Worm (Caenorhabditis elegans): ENCODE measurements around the gene K09H11.6.
A peak's percentile ranks its signal among the peaks of the same experiment; 100 is the strongest.

Gene K09H11.6

DNA sequence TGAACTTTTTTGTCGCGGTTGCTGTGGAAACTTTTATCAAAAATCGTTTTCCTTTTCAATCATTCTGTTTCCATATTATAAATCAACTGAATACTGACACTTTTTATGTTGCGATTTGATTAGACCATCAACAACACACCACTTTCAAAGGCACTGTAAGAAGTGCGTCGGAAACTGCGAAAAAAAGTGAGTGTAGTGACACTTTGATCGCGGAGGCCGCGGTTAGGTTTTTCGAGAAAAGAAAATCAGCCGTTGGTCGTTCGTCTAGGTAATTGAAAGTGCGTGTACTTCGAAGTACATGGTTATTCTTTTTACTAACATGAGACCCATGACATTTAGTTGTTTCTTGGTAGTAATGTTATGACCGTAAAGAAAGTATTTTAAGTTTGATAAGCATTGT lies 40.3 kb downstream of the K09H11.6 start (continued):
- TF ChIP-seq lin-1 (GFP tag; IDR thresholded peaks at IDR 0.05) (0 out of 2 replicates have a peak, but pooled peaks have one; percentile 33), set-16 (GFP tag; IDR thresholded peaks at IDR 0.05) (no peak), attf-4 (tag; optimal IDR thresholded peaks at IDR 0.05) (no peak), Y75B8A.6 (GFP tag; IDR thresholded peaks at IDR 0.05) (no peak), mxl-3 (GFP tag; optimal IDR thresholded peaks at IDR 0.05) (peak; percentile 11), ceh-20 (GFP tag; IDR thresholded peaks at IDR 0.05) (peak; percentile 30; the same call in 1 of the 2 replicates), pqm-1 (tag; optimal IDR thresholded peaks at IDR 0.05) (no peak), ceh-28 (tag; optimal IDR thresholded peaks at IDR 0.05) (no peak), vab-7 (GFP tag; IDR thresholded peaks at IDR 0.05) (no peak), unc-39 (tag; optimal IDR thresholded peaks at IDR 0.05) (no peak), nhr-111 (GFP tag; optimal IDR thresholded peaks at IDR 0.05) (no peak), daf-8 (GFP tag; IDR thresholded peaks at IDR 0.05) (no peak), skn-1 (tag; optimal IDR thresholded peaks at IDR 0.05) (no peak), lsy-2 (tag; optimal IDR thresholded peaks at IDR 0.05) (no peak)

DNA sequence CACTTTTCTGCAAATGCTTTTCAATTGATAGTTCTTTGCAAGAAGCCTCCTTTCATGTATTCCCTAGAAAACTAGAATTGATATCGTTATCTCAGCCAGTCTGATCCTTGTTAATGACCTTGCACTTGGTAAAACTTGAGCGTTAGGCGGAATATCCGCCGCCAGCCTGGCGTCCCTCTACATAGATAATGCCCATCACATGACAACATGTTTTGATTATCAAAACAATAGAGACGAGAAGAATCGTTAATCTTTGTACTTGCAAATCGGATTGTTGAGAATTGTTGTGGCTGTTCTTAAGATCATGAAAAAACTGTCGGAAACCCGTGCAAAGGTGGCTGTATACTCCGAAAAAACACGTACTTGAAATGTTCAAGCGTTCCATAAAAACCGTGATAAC lies 42.4 kb downstream of the K09H11.6 start:
- TF ChIP-seq unc-62 (GFP tag; optimal IDR thresholded peaks at IDR 0.05 in 1 of 2) (peak in 1 of 2 experiments; percentile 72), unc-62 (tag; optimal IDR thresholded peaks at IDR 0.05) (no peak), mdl-1 (tag; optimal IDR thresholded peaks at IDR 0.05) (peak in 1 of 2 experiments; percentile 4), mep-1 (tag; optimal IDR thresholded peaks at IDR 0.05) (no peak), hlh-11 (tag; optimal IDR thresholded peaks at IDR 0.05) (peak; percentile 36), lsy-2 (tag; optimal IDR thresholded peaks at IDR 0.05) (no peak), hif-1 (tag; optimal IDR thresholded peaks at IDR 0.05) (no peak)

DNA sequence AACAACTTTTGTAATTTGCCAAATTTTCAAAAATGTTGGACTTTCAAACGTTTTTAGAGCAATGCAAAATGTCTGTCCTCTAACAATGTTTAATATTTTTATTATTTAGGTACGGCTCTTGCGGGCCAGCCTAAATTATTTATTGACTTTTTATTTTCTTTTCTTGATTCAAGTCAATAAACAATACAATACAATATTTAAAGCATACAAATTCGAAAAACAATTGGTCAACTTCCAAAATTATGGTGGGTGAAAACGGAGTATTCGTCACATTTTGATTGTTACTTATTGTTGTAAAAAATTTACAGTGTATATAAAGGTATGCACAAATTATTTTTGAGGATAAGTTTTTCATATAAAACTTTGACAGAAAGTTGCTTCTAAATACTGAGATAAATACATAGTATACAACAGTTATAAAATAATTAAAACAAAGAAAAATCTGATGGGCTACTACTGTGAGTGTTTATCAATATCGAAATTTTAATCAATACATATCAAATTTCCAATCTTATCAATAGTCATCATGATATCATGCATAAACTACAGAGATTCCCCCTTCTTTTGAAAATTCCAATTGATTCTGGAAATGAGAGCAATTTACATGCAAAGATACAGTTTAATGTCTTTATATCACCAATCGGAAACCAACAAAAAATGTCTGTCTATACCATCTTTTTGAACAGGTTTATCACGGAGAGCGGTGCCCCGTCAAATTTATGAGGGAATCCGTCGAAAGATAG lies 44.1 kb downstream of the K09H11.6 start, which contains the start of gene F25B4.8:
F25B4.8 (minus strand) TSS at position 51 of the 743 bp plus-strand sequence.
- TF ChIP-seq rbr-2 (tag; optimal IDR thresholded peaks at IDR 0.05), result no peak
- no peak for TF ChIP-seq daf-16 (GFP tag; optimal IDR thresholded peaks at IDR 0.05)
- TF ChIP-seq daf-16 (tag; optimal IDR thresholded peaks at IDR 0.05), result peak; percentile 34
- TF ChIP-seq pqm-1 (tag; optimal IDR thresholded peaks at IDR 0.05), result peak; percentile 12
- no peak for TF ChIP-seq spr-1 (tag; optimal IDR thresholded peaks at IDR 0.05)
- peak; percentile 8 for TF ChIP-seq dve-1 (tag; optimal IDR thresholded peaks at IDR 0.05; ENCODE audit: insufficient read depth)

DNA sequence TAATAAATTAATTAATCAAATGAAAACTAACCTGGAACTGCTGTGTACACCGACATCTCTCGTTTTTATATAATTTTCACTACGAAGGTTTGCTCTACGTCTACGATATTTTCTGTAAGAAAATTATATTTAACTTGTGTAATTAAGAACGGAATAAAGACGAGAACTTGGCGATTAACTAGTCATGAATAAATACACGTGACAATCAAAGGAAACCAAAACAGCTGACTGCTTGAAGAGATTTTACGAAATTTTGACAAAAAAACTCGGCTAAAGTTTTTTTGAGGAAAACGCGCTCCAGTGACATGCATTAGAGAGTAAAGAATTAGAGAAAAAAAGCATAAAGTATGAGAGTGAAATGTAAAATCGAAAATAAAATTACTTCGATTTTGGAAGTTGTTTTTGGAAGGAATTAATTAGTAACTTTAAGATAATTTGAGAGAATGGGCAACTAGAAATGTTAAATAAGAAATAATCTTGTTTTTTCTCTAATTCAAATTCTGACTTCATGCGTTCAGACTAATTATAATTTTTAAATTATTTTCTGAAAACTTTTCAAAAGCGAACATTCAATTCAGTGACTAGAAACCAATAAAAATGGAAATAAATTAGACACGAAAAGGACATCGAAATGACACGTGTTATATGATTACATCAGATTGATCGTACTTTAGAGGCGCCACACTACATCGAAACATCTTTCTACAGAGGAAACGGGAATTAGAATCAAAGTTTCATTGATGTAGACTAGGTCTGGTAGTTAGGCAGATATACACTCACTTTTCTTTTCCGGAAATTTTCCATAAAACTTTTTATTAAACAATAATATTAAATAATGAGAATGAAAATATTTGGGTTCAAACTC lies 48.6 kb downstream of the K09H11.6 start, which contains the start of gene F25B4.7:
F25B4.7 (minus strand) TSS at position 112 of the 865 bp plus-strand sequence.
- TF ChIP-seq nhr-28 (tag; optimal IDR thresholded peaks at IDR 0.05) (peak; percentile 55), hlh-11 (tag; optimal IDR thresholded peaks at IDR 0.05) (peak; percentile 11), mdl-1 (tag; optimal IDR thresholded peaks at IDR 0.05) (peak in 1 of 2 experiments; percentile 64), nhr-111 (GFP tag; optimal IDR thresholded peaks at IDR 0.05) (no peak), Y48G9A.11 (GFP tag; IDR thresholded peaks at IDR 0.05) (no peak), daf-16 (GFP tag; optimal IDR thresholded peaks at IDR 0.05) (no peak), daf-16 (tag; optimal IDR thresholded peaks at IDR 0.05) (peak; percentile 21), nhr-237 (tag; optimal IDR thresholded peaks at IDR 0.05) (no peak), ceh-82 (tag; optimal IDR thresholded peaks at IDR 0.05) (no peak), hlh-30 (tag; optimal IDR thresholded peaks at IDR 0.05; ENCODE audit: insufficient read depth) (peak; percentile 50), mdt-29 (GFP tag; IDR thresholded peaks at IDR 0.05) (no peak), unc-62 (GFP tag; optimal IDR thresholded peaks at IDR 0.05 in 1 of 2) (peak in 1 of 2 experiments; percentile 43), unc-62 (tag; optimal IDR thresholded peaks at IDR 0.05) (no peak), lsy-2 (tag; optimal IDR thresholded peaks at IDR 0.05) (peak in 1 of 2 experiments; percentile 13), lin-38 (GFP tag; IDR thresholded peaks at IDR 0.05) (peak; percentile 45), ztf-7 (tag; optimal IDR thresholded peaks at IDR 0.05) (peak; percentile 54), mxl-3 (GFP tag; optimal IDR thresholded peaks at IDR 0.05) (peak; percentile 44), spr-3 (GFP tag; optimal IDR thresholded peaks at IDR 0.05) (no peak), mes-2 (tag; optimal IDR thresholded peaks at IDR 0.05; ENCODE audit: poor library complexity, severe bottlenecking) (peak; percentile 31), aha-1 (tag) (peak; percentile 71), dmd-6 (GFP tag; IDR thresholded peaks at IDR 0.05) (0 out of 2 replicates have a peak, but pooled peaks have one; percentile 27), lin-39 (tag; optimal IDR thresholded peaks at IDR 0.05) (no peak)

Measured in whole organism, L4 larva.